Worm (Caenorhabditis elegans) whole organism, L2 larva: ENCODE results near the gene twk-3.
A peak's percentile ranks its signal among the peaks of the same experiment; 100 is the strongest.

Experiments
- ZK546.5 ChIP-seq: sonication (generic microtip); optimal IDR thresholded peaks from 2 replicates; lab custom pipeline; 2017; ENCODE audit warnings: missing biosample characterization, missing genetic modification characterization
- ceh-82 ChIP-seq: fragments of 150-350 bp; optimal IDR thresholded peaks from 2 replicates; lab custom pipeline; 2014; ENCODE audit warnings: missing biosample characterization, missing genetic modification characterization
- crh-2 ChIP-seq: sonication (generic microtip); optimal IDR thresholded peaks from 2 replicates; lab custom pipeline; 2017; ENCODE audit warnings: missing biosample characterization, missing genetic modification characterization
- egl-27 ChIP-seq: sonication (generic microtip); optimal IDR thresholded peaks from 3 replicates; lab custom pipeline; 2017; ENCODE audit warnings: missing biosample characterization, missing genetic modification reagents, missing genetic modification characterization
- lin-11 ChIP-seq: fragments of 150-350 bp; sonication (generic microtip); optimal IDR thresholded peaks from 2 replicates; lab custom pipeline; 2014; ENCODE audit warnings: missing biosample characterization, missing genetic modification characterization, inconsistent platforms, mixed read lengths
- lin-39 ChIP-seq: fragments of 150-350 bp; optimal IDR thresholded peaks from 2 replicates; lab custom pipeline; 2014; ENCODE audit warnings: missing biosample characterization, missing genetic modification reagents, missing genetic modification characterization
- lsy-2 ChIP-seq, 2 experiments: fragments of 150-350 bp in 1 of 2; sonication (generic microtip) in 1 of 2; optimal IDR thresholded peaks; 2 replicates each; lab custom pipeline; 2014 to 2017; ENCODE audit warnings: missing biosample characterization in 2 of 2, missing genetic modification characterization in 2 of 2
- nhr-12 ChIP-seq: fragments of 150-350 bp; optimal IDR thresholded peaks from 2 replicates; lab custom pipeline; 2014; ENCODE audit warnings: missing biosample characterization, missing genetic modification characterization
- nhr-21 ChIP-seq: fragments of 150-350 bp; optimal IDR thresholded peaks from 2 replicates; lab custom pipeline; 2014; ENCODE audit warnings: missing biosample characterization, missing genetic modification characterization
- skn-1 ChIP-seq: sonication (generic microtip); optimal IDR thresholded peaks from 2 replicates; lab custom pipeline; 2017; ENCODE audit warnings: missing biosample characterization, missing genetic modification characterization
- zag-1 ChIP-seq: fragments of 150-350 bp; optimal IDR thresholded peaks from 2 replicates; lab custom pipeline; 2014; ENCODE audit warnings: missing biosample characterization, missing genetic modification characterization
- ztf-1 ChIP-seq: fragments of 200-800 bp; sonication (Bioruptor generic); conservative IDR thresholded peaks from 2 replicates; pipeline ENCODE4 v1.3.6; 2022; ENCODE audit warnings: missing genetic modification characterization, missing compliant biosample characterization

DNA sequence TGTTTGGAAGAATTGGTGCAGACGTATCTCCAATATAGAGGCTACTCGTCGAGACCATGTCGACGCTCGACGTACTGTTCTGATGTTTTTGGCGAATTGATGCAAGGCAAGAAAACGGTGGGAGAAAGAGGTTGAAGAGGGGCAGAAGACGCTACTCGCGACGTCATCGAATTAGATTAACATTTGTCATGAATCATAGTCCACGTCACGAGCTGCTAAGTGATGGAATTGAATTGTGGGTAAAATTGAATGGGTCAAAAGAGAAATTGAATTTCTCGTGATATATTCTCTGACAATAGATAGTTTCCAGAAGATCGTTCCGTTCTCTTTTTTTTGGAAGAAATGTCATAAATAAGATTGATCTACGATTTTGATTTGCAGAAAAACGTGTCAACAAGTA is 47.1 kb upstream of the twk-3 start:
- no peak for TF ChIP-seq nhr-12 (tag; lab: Kevin White, UChicago)
- TF ChIP-seq lin-39 (tag; lab: Kevin White, UChicago): no peak
- TF ChIP-seq ztf-1 (GFP tag; lab: Robert Waterston, UW): no peak
- TF ChIP-seq ZK546.5: no peak
- TF ChIP-seq crh-2: peak; percentile 23
- TF ChIP-seq lin-11 (tag; lab: Kevin White, UChicago): no peak
- no peak for TF ChIP-seq ceh-82
- TF ChIP-seq skn-1 (tag; lab: Kevin White, UChicago): no peak
- TF ChIP-seq egl-27 (tag; lab: Kevin White, UChicago): no peak
- no peak for TF ChIP-seq nhr-21 (tag; lab: Kevin White, UChicago)
- no peak for TF ChIP-seq lsy-2 (tag; optimal IDR thresholded peaks at IDR 0.05; lab: Kevin White, UChicago)
- TF ChIP-seq zag-1: no peak
